Worm (Caenorhabditis elegans) whole organism, L4/young adult: ENCODE measurements around the gene dpy-6.

Experiments used
- W03F9.2 ChIP-seq: fragments of 150-350 bp; optimal IDR thresholded peaks from 2 replicates; lab custom pipeline; 2014; ENCODE audit warnings: missing biosample characterization, missing genetic modification characterization
- him-1 ChIP-seq: sonication (generic microtip); optimal IDR thresholded peaks from 2 replicates; lab custom pipeline; 2016; ENCODE audit warnings: missing genotype, missing genetic modification reagents, missing genetic modification characterization, missing compliant biosample characterization

ce11 chrX:8500922-8501321 lies 45.5 kb upstream of the dpy-6 start, which contains the start of gene grd-4:
- TF ChIP-seq him-1 (tag; lab: Kevin White, UChicago) (no peak), W03F9.2 (tag; lab: Kevin White, UChicago) (no peak)
